Fruit fly (Drosophila melanogaster) whole organism, embryonic: ENCODE data around the gene Hsp60C.
A peak's percentile ranks its signal among the peaks of the same experiment; 100 is the strongest.

Experiments
- Atf-2 ChIP-seq: fragments of 200-800 bp; sonication (Bioruptor generic); optimal IDR thresholded peaks from 2 replicates; lab custom pipeline; 2016; ENCODE audit warnings: missing biosample characterization, missing genetic modification characterization
- CG11696 ChIP-seq: fragments of 200-800 bp; sonication (Bioruptor generic); IDR thresholded peaks from 2 replicates; pipeline ENCODE4 v1.3.6; 2022; ENCODE audit warnings: missing biosample characterization, missing genetic modification characterization
- CG13287 ChIP-seq: fragments of 200-800 bp; sonication (Bioruptor generic); IDR thresholded peaks from 2 replicates; pipeline ENCODE4 v1.3.6; 2022; ENCODE audit warnings: missing biosample characterization, missing genetic modification characterization; ENCODE audit not compliant: partially characterized antibody
- CG15601 ChIP-seq: fragments of 200-800 bp; sonication (Bioruptor generic); optimal IDR thresholded peaks from 3 replicates; lab custom pipeline; 2019; ENCODE audit warnings: missing biosample characterization, mild to moderate bottlenecking, missing genetic modification characterization, moderate library complexity
- CG16863 ChIP-seq: fragments of 200-800 bp; sonication (Bioruptor generic); optimal IDR thresholded peaks from 3 replicates; lab custom pipeline; 2016; ENCODE audit warnings: missing biosample characterization, missing genetic modification characterization
- CG2202 ChIP-seq: fragments of 200-800 bp; sonication (Bioruptor generic); optimal IDR thresholded peaks from 2 replicates; lab custom pipeline; 2018; ENCODE audit warnings: missing biosample characterization, mild to moderate bottlenecking, missing genetic modification characterization
- CG2712 ChIP-seq: fragments of 200-800 bp; optimal IDR thresholded peaks from 3 replicates; lab custom pipeline; 2019; ENCODE audit warnings: missing biosample characterization, mild to moderate bottlenecking, missing genetic modification characterization, moderate library complexity
- CG2889 ChIP-seq: fragments of 200-800 bp; sonication (Bioruptor generic); IDR thresholded peaks from 3 replicates; pipeline ENCODE4 v1.3.6; 2022; ENCODE audit warnings: missing biosample characterization, missing genetic modification characterization
- CG33213 ChIP-seq: fragments of 200-800 bp; sonication (Bioruptor generic); optimal IDR thresholded peaks from 3 replicates; lab custom pipeline; 2016; ENCODE audit warnings: missing biosample characterization, missing genetic modification characterization
- CG42726 ChIP-seq: fragments of 200-800 bp; sonication (Bioruptor generic); IDR thresholded peaks from 2 replicates; pipeline ENCODE4 v1.3.6; 2022; ENCODE audit warnings: missing biosample characterization, missing genetic modification characterization; ENCODE audit not compliant: partially characterized antibody
- CG5953 ChIP-seq: fragments of 200-800 bp; sonication (Bioruptor generic); IDR thresholded peaks from 2 replicates; pipeline ENCODE4 v1.3.6; 2022; ENCODE audit warnings: missing biosample characterization, missing genetic modification characterization
- CG6175 ChIP-seq: fragments of 200-800 bp; sonication (Bioruptor generic); IDR thresholded peaks from 3 replicates; pipeline ENCODE4 v1.3.6; 2022; ENCODE audit warnings: missing biosample characterization, missing genetic modification characterization
- CG7357 ChIP-seq: fragments of 200-800 bp; sonication (Bioruptor generic); IDR thresholded peaks from 3 replicates; pipeline ENCODE4 v1.3.6; 2022; ENCODE audit warnings: missing biosample characterization, missing genetic modification characterization
- CG7556 ChIP-seq: fragments of 200-800 bp; sonication (Bioruptor generic); optimal IDR thresholded peaks from 2 replicates; lab custom pipeline; 2017; ENCODE audit warnings: missing biosample characterization, mild to moderate bottlenecking, missing genetic modification characterization
- CG8765 ChIP-seq: fragments of 200-800 bp; sonication (Bioruptor generic); IDR thresholded peaks from 2 replicates; pipeline ENCODE4 v1.3.6; 2022; ENCODE audit warnings: missing biosample characterization, missing genetic modification characterization
- CG8944 ChIP-seq: fragments of 200-800 bp; sonication (Bioruptor generic); optimal IDR thresholded peaks from 3 replicates; lab custom pipeline; 2016; ENCODE audit warnings: missing biosample characterization, missing genetic modification characterization
- CG9876 ChIP-seq: fragments of 200-800 bp; sonication (Bioruptor generic); optimal IDR thresholded peaks from 2 replicates; lab custom pipeline; 2016; ENCODE audit warnings: missing biosample characterization, missing genetic modification characterization
- CTCF ChIP-seq: fragments of 200-800 bp; sonication (Bioruptor generic); optimal IDR thresholded peaks from 2 replicates; lab custom pipeline; 2017; ENCODE audit warnings: missing biosample characterization, mild to moderate bottlenecking, missing genetic modification characterization, moderate library complexity
- CkIIα-i1 ChIP-seq: fragments of 200-800 bp; sonication (Bioruptor generic); IDR thresholded peaks from 2 replicates; pipeline ENCODE4 v1.3.6; 2022; ENCODE audit warnings: missing biosample characterization, missing genetic modification characterization
- Dad ChIP-seq: fragments of 200-800 bp; sonication (Bioruptor generic); optimal IDR thresholded peaks from 3 replicates; lab custom pipeline; 2016; ENCODE audit warnings: missing biosample characterization, missing genetic modification characterization
- Dfd ChIP-seq, 2 experiments: fragments of >200 bp; optimal IDR thresholded peaks; 2 replicates each; lab custom pipeline; 2017; ENCODE audit warnings: missing biosample characterization in 2 of 2, missing genetic modification characterization in 2 of 2
- Drgx ChIP-seq: fragments of 200-800 bp; sonication (Bioruptor generic); IDR thresholded peaks from 2 replicates; pipeline ENCODE4 v1.3.6; 2022; ENCODE audit warnings: missing biosample characterization, missing genetic modification characterization
- E2f2 ChIP-seq: fragments of 200-800 bp; sonication (Bioruptor generic); IDR thresholded peaks from 2 replicates; pipeline ENCODE4 v1.3.6; 2022; ENCODE audit warnings: missing biosample characterization, missing genetic modification characterization
- Eip74EF ChIP-seq, 2 experiments: fragments of 200-800 bp in 1 of 2; fragments of >200 bp in 1 of 2; sonication (Bioruptor generic) in 1 of 2; optimal IDR thresholded peaks; 2 replicates each; lab custom pipeline; 2017 to 2019; ENCODE audit warnings: missing biosample characterization in 2 of 2, missing genetic modification characterization in 2 of 2, mild to moderate bottlenecking in 1 of 2, moderate library complexity in 1 of 2
- Ets65A ChIP-seq: fragments of 200-800 bp; sonication (Bioruptor generic); peaks from one replicate; lab custom pipeline; 2016; ENCODE audit warnings: missing biosample characterization, missing genetic modification characterization
- Hr39 ChIP-seq: fragments of >200 bp; optimal IDR thresholded peaks from 2 replicates; lab custom pipeline; 2017
- Hr78 ChIP-seq, 2 experiments: fragments of 200-800 bp in 1 of 2; fragments of >200 bp in 1 of 2; sonication (Bioruptor generic) in 1 of 2; optimal IDR thresholded peaks; 2 replicates each; lab custom pipeline; 2017 to 2019; ENCODE audit warnings: missing biosample characterization in 2 of 2, missing genetic modification characterization in 2 of 2, mild to moderate bottlenecking in 1 of 2, moderate library complexity in 1 of 2
- NC2β ChIP-seq: fragments of 200-800 bp; sonication (Bioruptor generic); optimal IDR thresholded peaks from 2 replicates; lab custom pipeline; 2016; ENCODE audit warnings: missing biosample characterization, missing genetic modification characterization
- Nf-YB ChIP-seq: fragments of 200-800 bp; sonication (Bioruptor generic); optimal IDR thresholded peaks from 3 replicates; lab custom pipeline; 2019; ENCODE audit warnings: missing biosample characterization, mild to moderate bottlenecking, missing genetic modification characterization, moderate library complexity
- Oli ChIP-seq: fragments of 200-800 bp; sonication (Bioruptor generic); optimal IDR thresholded peaks from 2 replicates; lab custom pipeline; 2018; ENCODE audit warnings: missing biosample characterization, mild to moderate bottlenecking, missing genetic modification characterization, moderate library complexity
- Opbp ChIP-seq: fragments of 200-800 bp; sonication (Bioruptor generic); IDR thresholded peaks from 3 replicates; pipeline ENCODE4 v1.3.6; 2022; ENCODE audit warnings: missing biosample characterization, missing genetic modification characterization; ENCODE audit not compliant: partially characterized antibody
- amos ChIP-seq: fragments of 200-800 bp; sonication (Bioruptor generic); IDR thresholded peaks from 2 replicates; pipeline ENCODE4 v1.3.6; 2022; ENCODE audit warnings: missing biosample characterization, missing genetic modification characterization; ENCODE audit not compliant: partially characterized antibody
- ase ChIP-seq: fragments of 200-800 bp; sonication (Bioruptor generic); IDR thresholded peaks from 3 replicates; pipeline ENCODE4 v1.3.6; 2022; ENCODE audit warnings: missing biosample characterization, missing genetic modification characterization
- klu ChIP-seq: fragments of 200-800 bp; sonication (Bioruptor generic); IDR thresholded peaks from 2 replicates; pipeline ENCODE4 v1.3.6; 2022; ENCODE audit warnings: missing biosample characterization, missing genetic modification characterization
- nom ChIP-seq: fragments of 200-800 bp; sonication (Bioruptor generic); optimal IDR thresholded peaks from 2 replicates; lab custom pipeline; 2017; ENCODE audit warnings: missing biosample characterization, missing genetic modification characterization, mild to moderate bottlenecking, moderate library complexity, missing genetic modification reagents
- oc ChIP-seq: fragments of 200-800 bp; sonication (Bioruptor generic); optimal IDR thresholded peaks from 2 replicates; lab custom pipeline; 2018; ENCODE audit warnings: missing biosample characterization, mild to moderate bottlenecking, missing genetic modification characterization, moderate library complexity
- pb ChIP-seq: fragments of 200-800 bp; sonication (Bioruptor generic); optimal IDR thresholded peaks from 3 replicates; lab custom pipeline; 2016; ENCODE audit warnings: missing biosample characterization, missing genetic modification characterization
- phol ChIP-seq: fragments of 200-800 bp; sonication (Bioruptor generic); optimal IDR thresholded peaks from 3 replicates; lab custom pipeline; 2018; ENCODE audit warnings: missing biosample characterization, mild to moderate bottlenecking, missing genetic modification characterization, moderate library complexity
- pita ChIP-seq: fragments of 200-800 bp; sonication (Bioruptor generic); optimal IDR thresholded peaks from 2 replicates; lab custom pipeline; 2017; ENCODE audit warnings: missing biosample characterization, mild to moderate bottlenecking, missing genetic modification characterization
- pros ChIP-seq: fragments of 200-800 bp; sonication (Bioruptor generic); optimal IDR thresholded peaks from 3 replicates; lab custom pipeline; 2019; ENCODE audit warnings: missing biosample characterization, mild to moderate bottlenecking, missing genetic modification characterization, moderate library complexity
- sens ChIP-seq: fragments of 200-800 bp; sonication (Bioruptor generic); peaks from one replicate; lab custom pipeline; 2016; ENCODE audit warnings: missing biosample characterization, missing genetic modification characterization
- so ChIP-seq: fragments of 200-800 bp; sonication (Bioruptor generic); IDR thresholded peaks from 3 replicates; pipeline ENCODE4 v1.3.6; 2022; ENCODE audit warnings: missing biosample characterization, missing genetic modification characterization
- ssp ChIP-seq: fragments of 200-800 bp; sonication (Bioruptor generic); IDR thresholded peaks from 2 replicates; pipeline ENCODE4 v1.3.6; 2022; ENCODE audit warnings: missing biosample characterization, missing genetic modification characterization
- stwl ChIP-seq: fragments of 200-800 bp; sonication (Bioruptor generic); optimal IDR thresholded peaks from 3 replicates; lab custom pipeline; 2018; ENCODE audit warnings: missing biosample characterization, mild to moderate bottlenecking, missing genetic modification characterization, moderate library complexity
- sug ChIP-seq: fragments of 200-800 bp; optimal IDR thresholded peaks from 2 replicates; lab custom pipeline; 2019; ENCODE audit warnings: missing biosample characterization, mild to moderate bottlenecking, missing genetic modification characterization, moderate library complexity
- tna ChIP-seq: fragments of 200-800 bp; sonication (Bioruptor generic); IDR thresholded peaks from 2 replicates; pipeline ENCODE4 v1.3.6; 2022; ENCODE audit warnings: missing biosample characterization, missing genetic modification characterization; ENCODE audit not compliant: partially characterized antibody
- toy ChIP-seq: fragments of 200-800 bp; sonication (Bioruptor generic); IDR thresholded peaks from 2 replicates; pipeline ENCODE4 v1.3.6; 2022; ENCODE audit warnings: missing biosample characterization, missing genetic modification characterization
- z ChIP-seq: fragments of 200-800 bp; sonication (Bioruptor generic); IDR thresholded peaks from 3 replicates; pipeline ENCODE4 v1.3.6; 2022; ENCODE audit warnings: missing biosample characterization, missing genetic modification characterization

The Hsp60C gene

DNA sequence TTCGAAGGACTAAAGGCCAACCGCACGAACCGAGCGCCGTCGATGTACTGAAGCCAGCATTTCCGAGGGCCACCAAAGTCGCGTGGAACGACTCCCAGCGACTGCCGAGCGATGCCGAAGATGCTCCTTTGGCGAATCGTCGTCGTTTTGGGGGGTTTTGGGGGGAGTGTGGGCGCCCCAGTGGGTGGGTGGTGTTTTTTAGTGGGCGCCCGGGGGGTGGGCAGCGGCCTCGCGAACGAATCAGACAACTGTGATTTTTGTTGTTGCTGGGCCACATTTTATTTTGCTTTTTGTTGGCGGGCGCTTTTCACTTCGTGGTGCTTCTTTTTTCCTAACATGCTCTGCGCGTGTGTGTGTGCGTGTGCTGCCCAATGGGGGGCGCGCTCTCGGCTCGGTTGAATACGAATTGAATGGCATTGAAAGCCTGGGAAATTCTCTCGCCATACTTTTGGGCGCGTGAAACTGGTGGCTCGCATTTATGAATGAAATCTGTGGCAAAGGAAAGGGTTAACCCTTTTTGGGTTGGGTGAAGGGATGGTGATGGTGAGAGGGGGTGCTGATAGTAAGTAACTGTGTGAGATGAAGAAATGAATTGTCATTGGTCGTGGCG is 44.6 kb upstream of the Hsp60C start, which contains the start of gene DIP-eta (continued):
- no peak for TF ChIP-seq CG33213 (GFP tag; lab: Kevin White, UChicago)
- TF ChIP-seq Dad (GFP tag; lab: Kevin White, UChicago): no peak
- TF ChIP-seq CG5953 (GFP tag; lab: Robert Waterston, UW): no peak
- peak; percentile 9; the same call in 1 of the 2 replicates for TF ChIP-seq amos (GFP tag; lab: Robert Waterston, UW)
- TF ChIP-seq pb (GFP tag; lab: Kevin White, UChicago): no peak
- TF ChIP-seq z (GFP tag; lab: Robert Waterston, UW): no peak
- TF ChIP-seq CG2202 (tag; lab: Kevin White, UChicago): no peak
- no peak for TF ChIP-seq CG16863 (GFP tag; lab: Kevin White, UChicago)
- TF ChIP-seq CG7556 (GFP tag; lab: Kevin White, UChicago): no peak
- TF ChIP-seq klu (GFP tag; lab: Robert Waterston, UW): no peak
- TF ChIP-seq toy (GFP tag; lab: Robert Waterston, UW): no peak
- TF ChIP-seq CG9876 (GFP tag; lab: Kevin White, UChicago): no peak
- no peak for TF ChIP-seq Atf-2 (GFP tag; lab: Kevin White, UChicago)
- TF ChIP-seq sug (tag; lab: Kevin White, UChicago): no peak
- TF ChIP-seq CkIIα-i1 (GFP tag; lab: Robert Waterston, UW): no peak
- TF ChIP-seq Hr78 (GFP tag; optimal IDR thresholded peaks at IDR 0.05; lab: Kevin White, UChicago): no peak
- 0 out of 2 replicates have a peak, but pooled peaks have one; percentile 17 for TF ChIP-seq CG8765 (GFP tag; lab: Robert Waterston, UW)
- no peak for TF ChIP-seq Oli (tag; lab: Kevin White, UChicago)
- TF ChIP-seq NC2β (GFP tag; lab: Kevin White, UChicago): no peak
- peak; percentile 95 for TF ChIP-seq Nf-YB (GFP tag; lab: Kevin White, UChicago)
- no peak for TF ChIP-seq so (GFP tag; lab: Robert Waterston, UW)
- TF ChIP-seq CG15601 (tag; lab: Kevin White, UChicago): peak; percentile 99
- TF ChIP-seq Hr39 (lab: Kevin White, UChicago): no peak
- no peak for TF ChIP-seq tna (GFP tag; lab: Robert Waterston, UW)
- no peak for TF ChIP-seq Dfd (GFP tag; optimal IDR thresholded peaks at IDR 0.05; lab: Kevin White, UChicago)
- no peak for TF ChIP-seq CG8944 (GFP tag; lab: Kevin White, UChicago)

DNA sequence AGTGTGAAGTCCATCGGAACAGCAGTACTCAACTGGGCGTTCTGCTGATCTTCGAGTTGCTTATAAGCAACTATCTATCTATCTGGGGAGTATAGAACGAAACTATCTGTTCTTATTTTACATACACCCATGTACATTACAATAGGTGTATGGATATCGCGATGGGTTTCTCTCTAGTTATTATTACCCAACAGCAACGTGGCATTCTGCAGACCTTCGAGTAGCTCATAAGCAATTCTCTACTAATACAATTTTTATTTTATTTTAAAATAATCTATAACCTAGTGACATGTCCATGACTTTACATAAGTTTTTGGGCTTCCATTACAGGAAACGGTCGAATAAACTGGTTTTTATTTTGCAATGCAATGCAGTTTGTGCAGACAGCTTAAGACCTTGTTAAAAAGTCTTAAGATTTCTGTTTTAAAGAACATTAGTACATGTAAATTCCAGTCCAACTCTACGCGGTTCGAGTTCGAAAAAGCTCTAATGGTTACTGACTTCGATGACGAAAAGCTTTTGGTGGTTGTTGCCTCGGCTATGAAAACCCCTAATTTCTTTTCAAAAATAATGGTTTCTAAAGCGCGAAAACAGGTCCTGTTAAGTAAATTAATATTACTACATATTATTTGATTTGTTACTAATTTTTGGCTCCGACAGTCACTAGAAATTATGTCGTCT is 38.8 kb upstream of the Hsp60C start, which contains the start of gene Cyp6a16:
Gene Cyp6a16, minus strand, starts transcription at position 36 of the 681 bp plus-strand sequence.
- TF ChIP-seq nom (GFP tag; lab: Kevin White, UChicago): peak; percentile 35
- TF ChIP-seq CG6175 (GFP tag; lab: Robert Waterston, UW): no peak
- no peak for TF ChIP-seq ssp (GFP tag; lab: Robert Waterston, UW)
- TF ChIP-seq CG7357 (GFP tag; lab: Robert Waterston, UW): no peak
- TF ChIP-seq ase: no peak
- TF ChIP-seq CG2889 (GFP tag; lab: Robert Waterston, UW): no peak
- TF ChIP-seq stwl (tag; lab: Kevin White, UChicago): peak; percentile 3
- TF ChIP-seq Drgx (GFP tag; lab: Robert Waterston, UW): peak; percentile 84
- peak; percentile 79 for TF ChIP-seq CTCF (GFP tag; lab: Kevin White, UChicago)
- TF ChIP-seq so (GFP tag; lab: Robert Waterston, UW): no peak
- TF ChIP-seq phol: peak; percentile 1
- TF ChIP-seq amos (GFP tag; lab: Robert Waterston, UW): 0 out of 2 replicates have a peak, but pooled peaks have one; percentile 33
- TF ChIP-seq CG42726 (GFP tag; lab: Robert Waterston, UW): peak; percentile 42; the same call in 1 of the 2 replicates
- peak; percentile 34 for TF ChIP-seq CG2712 (tag; lab: Kevin White, UChicago)
- no peak for TF ChIP-seq Ets65A (GFP tag; lab: Kevin White, UChicago)
- peak; percentile 57 for TF ChIP-seq pros (GFP tag; lab: Kevin White, UChicago)
- TF ChIP-seq Eip74EF (GFP tag; optimal IDR thresholded peaks at IDR 0.05; lab: Kevin White, UChicago): no peak
- TF ChIP-seq oc (tag; lab: Kevin White, UChicago): no peak
- TF ChIP-seq E2f2 (GFP tag; lab: Robert Waterston, UW): peak; percentile 74
- 0 out of 2 replicates have a peak, but pooled peaks have one; percentile 43 for TF ChIP-seq CG11696
- TF ChIP-seq pita: peak; percentile 57
- peak; percentile 51; the same call in 1 of the 3 replicates for TF ChIP-seq Opbp (GFP tag; lab: Robert Waterston, UW)
- no peak for TF ChIP-seq CG13287 (GFP tag; lab: Robert Waterston, UW)
- peak; percentile 78 for TF ChIP-seq sens (GFP tag; lab: Kevin White, UChicago)
